Fruit fly (Drosophila melanogaster) whole organism, pupa: Measurements from ENCODE around the gene Fad2.

Experiments used
- CG13204 ChIP-seq: fragments of 200-800 bp; sonication (Bioruptor generic); optimal IDR thresholded peaks from 2 replicates; lab custom pipeline; 2018; ENCODE audit warnings: missing biosample characterization, mild to moderate bottlenecking, missing genetic modification characterization, moderate library complexity
- CG15710 ChIP-seq: fragments of 200-800 bp; sonication (Bioruptor generic); optimal IDR thresholded peaks from 2 replicates; lab custom pipeline; 2018; ENCODE audit warnings: missing biosample characterization, mild to moderate bottlenecking, missing genetic modification characterization, moderate library complexity
- CG4496 ChIP-seq: fragments of 200-800 bp; sonication (Bioruptor generic); IDR thresholded peaks from 3 replicates; pipeline ENCODE4 v1.3.6; 2022; ENCODE audit warnings: missing biosample characterization, missing genetic modification characterization
- CG9948 ChIP-seq: fragments of 200-800 bp; sonication (Bioruptor generic); optimal IDR thresholded peaks from 2 replicates; lab custom pipeline; 2018; ENCODE audit warnings: missing biosample characterization, mild to moderate bottlenecking, missing genetic modification characterization, moderate library complexity
- D1 ChIP-seq: fragments of 200-800 bp; sonication (Bioruptor generic); optimal IDR thresholded peaks from 2 replicates; lab custom pipeline; 2018; ENCODE audit warnings: missing biosample characterization, mild to moderate bottlenecking, missing genetic modification characterization, moderate library complexity
- EcR ChIP-seq: fragments of 200-800 bp; sonication (Bioruptor generic); optimal IDR thresholded peaks from 3 replicates; lab custom pipeline; 2019; ENCODE audit warnings: missing biosample characterization, missing genetic modification characterization, mild to moderate bottlenecking, moderate library complexity, missing genetic modification reagents
- Snoo ChIP-seq: fragments of 200-800 bp; sonication (Bioruptor generic); optimal IDR thresholded peaks from 3 replicates; lab custom pipeline; 2017; ENCODE audit warnings: missing biosample characterization, mild to moderate bottlenecking, missing genetic modification characterization, inconsistent platforms
- fd96Ca ChIP-seq: fragments of 200-800 bp; sonication (Bioruptor generic); IDR thresholded peaks from 3 replicates; pipeline ENCODE4 v1.3.6; 2022; ENCODE audit warnings: missing biosample characterization, missing genetic modification characterization
- rn ChIP-seq: fragments of 200-800 bp; sonication (Bioruptor generic); IDR thresholded peaks from 2 replicates; pipeline ENCODE4 v1.3.6; 2022; ENCODE audit warnings: missing biosample characterization, missing genetic modification characterization

DNA sequence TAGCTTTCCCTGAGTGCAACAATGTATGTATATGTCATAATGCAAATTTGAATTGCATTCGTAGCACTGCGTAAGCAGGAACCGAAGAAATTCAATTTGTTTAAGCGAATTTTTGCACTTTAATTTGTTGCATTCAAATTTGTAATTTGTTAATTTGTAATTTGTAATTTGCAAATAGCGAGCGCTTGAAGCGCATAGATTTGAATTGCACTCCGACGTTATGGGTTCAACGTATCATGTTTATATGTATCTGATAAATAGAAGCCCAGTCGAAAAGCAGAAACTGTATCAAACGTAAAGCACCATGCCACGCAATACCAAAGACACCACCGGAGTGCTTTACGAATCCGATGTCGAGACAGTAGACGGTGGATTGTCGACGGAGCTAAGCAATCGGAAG is at the start of gene Fad2:
- TF ChIP-seq Snoo (tag; lab: Kevin White, UChicago) = no peak
- no peak for TF ChIP-seq CG15710 (tag; lab: Kevin White, UChicago)
- TF ChIP-seq D1 = no peak
- no peak for TF ChIP-seq CG4496 (GFP tag; lab: Robert Waterston, UW)
- TF ChIP-seq EcR (GFP tag; lab: Kevin White, UChicago) = no peak
- TF ChIP-seq rn (GFP tag; lab: Robert Waterston, UW) = no peak
- TF ChIP-seq CG9948 (tag; lab: Kevin White, UChicago) = no peak
- no peak for TF ChIP-seq CG13204 (GFP tag; lab: Kevin White, UChicago)
- no peak for TF ChIP-seq fd96Ca
